Fruit fly (Drosophila melanogaster) whole organism, wandering third instar larva: ENCODE data around the gene kon.
A peak's percentile ranks its signal among the peaks of the same experiment; 100 is the strongest.

ENCODE experiments used
- CG32264 ChIP-seq: fragments of 200-800 bp; sonication (Bioruptor generic); optimal IDR thresholded peaks from 2 replicates; lab custom pipeline; 2016; ENCODE audit warnings: missing biosample characterization, missing genetic modification characterization
- CG9705 ChIP-seq: fragments of 200-800 bp; sonication (Bioruptor generic); optimal IDR thresholded peaks from 2 replicates; lab custom pipeline; 2018; ENCODE audit warnings: missing biosample characterization, mild to moderate bottlenecking, missing genetic modification characterization
- CrebA ChIP-seq: fragments of 200-800 bp; sonication (Bioruptor generic); optimal IDR thresholded peaks from 2 replicates; lab custom pipeline; 2016; ENCODE audit warnings: missing biosample characterization, mild to moderate bottlenecking, missing genetic modification characterization, borderline replicate concordance
- Dfd ChIP-seq: fragments of >200 bp; optimal IDR thresholded peaks from 2 replicates; lab custom pipeline; 2017; ENCODE audit warnings: missing biosample characterization, missing genetic modification characterization
- Dif ChIP-seq: fragments of 200-275, 200-300 bp; sonication (Bioruptor generic); optimal IDR thresholded peaks from 2 replicates; lab custom pipeline; 2018; ENCODE audit warnings: missing biosample characterization, missing genetic modification characterization; ENCODE audit not compliant: partially characterized antibody
- GATAd ChIP-seq: sonication (Bioruptor generic); optimal IDR thresholded peaks from 2 replicates; lab custom pipeline; 2016; ENCODE audit warnings: missing biosample characterization, missing genetic modification characterization
- HLH106 ChIP-seq: fragments of 200-800 bp; optimal IDR thresholded peaks from 3 replicates; lab custom pipeline; 2019; ENCODE audit warnings: missing biosample characterization, mild to moderate bottlenecking, missing genetic modification characterization, moderate library complexity
- Hnf4 ChIP-seq: fragments of 200-800 bp; sonication (Bioruptor generic); optimal IDR thresholded peaks from 2 replicates; lab custom pipeline; 2016; ENCODE audit warnings: missing biosample characterization, mild to moderate bottlenecking, missing genetic modification characterization
- Hr78 ChIP-seq: fragments of >200 bp; optimal IDR thresholded peaks from 2 replicates; lab custom pipeline; 2017; ENCODE audit warnings: missing biosample characterization, missing genetic modification characterization
- Hr83 ChIP-seq: fragments of 200-300 bp; sonication (Bioruptor generic); optimal IDR thresholded peaks from 2 replicates; lab custom pipeline; 2016; ENCODE audit warnings: missing biosample characterization, mild to moderate bottlenecking, missing genetic modification characterization, moderate library complexity; ENCODE audit not compliant: poor library complexity, severe bottlenecking
- Jra ChIP-seq: sonication (Bioruptor generic); optimal IDR thresholded peaks from 2 replicates; lab custom pipeline; 2016; ENCODE audit warnings: missing biosample characterization, missing genetic modification characterization
- Mio ChIP-seq: sonication (Bioruptor generic); optimal IDR thresholded peaks from 2 replicates; lab custom pipeline; 2016; ENCODE audit warnings: missing biosample characterization, missing genetic modification characterization
- Myc ChIP-seq: fragments of >200 bp; optimal IDR thresholded peaks from 2 replicates; lab custom pipeline; 2017
- N ChIP-seq: fragments of >200 bp; optimal IDR thresholded peaks from 2 replicates; lab custom pipeline; 2018; ENCODE audit warnings: missing biosample characterization, missing external identifiers, missing genetic modification characterization
- OdsH ChIP-seq: fragments of 200-800 bp; sonication (Bioruptor generic); optimal IDR thresholded peaks from 2 replicates; lab custom pipeline; 2016; ENCODE audit warnings: missing biosample characterization, mild to moderate bottlenecking, missing genetic modification characterization
- Rel ChIP-seq, 2 experiments: fragments of 200-800 bp; sonication (Bioruptor generic) in 1 of 2; optimal IDR thresholded peaks; 2 replicates in 1 of 2; 3 replicates in 1 of 2; lab custom pipeline; 2016 to 2019; ENCODE audit warnings: mild to moderate bottlenecking in 2 of 2, missing biosample characterization in 2 of 2, missing genetic modification characterization in 2 of 2, moderate library complexity in 1 of 2
- Sp1 ChIP-seq: fragments of 200-800 bp; sonication (Bioruptor generic); optimal IDR thresholded peaks from 3 replicates; lab custom pipeline; 2019; ENCODE audit warnings: missing biosample characterization, mild to moderate bottlenecking, missing genetic modification characterization, moderate library complexity
- Vsx2 ChIP-seq: fragments of 200-300, 225-300 bp; sonication (Bioruptor generic); optimal IDR thresholded peaks from 2 replicates; lab custom pipeline; 2018; ENCODE audit warnings: missing biosample characterization, missing genetic modification characterization; ENCODE audit not compliant: partially characterized antibody
- br ChIP-seq: fragments of 200-800 bp; sonication (Bioruptor generic); optimal IDR thresholded peaks from 2 replicates; lab custom pipeline; 2016; ENCODE audit warnings: missing biosample characterization, missing genetic modification characterization
- dl ChIP-seq, 2 experiments: fragments of 175-275, 200-275 bp in 1 of 2; fragments of 200-275 bp in 1 of 2; sonication (Bioruptor generic); optimal IDR thresholded peaks; lab custom pipeline; 2018; ENCODE audit warnings: mild to moderate bottlenecking in 2 of 2, missing biosample characterization in 2 of 2, missing genetic modification characterization in 2 of 2, moderate library complexity in 2 of 2; ENCODE audit not compliant: partially characterized antibody in 2 of 2, insufficient read depth in 1 of 2
- dmrt93B ChIP-seq: fragments of 200-800 bp; sonication (Bioruptor generic); optimal IDR thresholded peaks from 2 replicates; lab custom pipeline; 2018; ENCODE audit warnings: missing biosample characterization, mild to moderate bottlenecking, missing genetic modification characterization
- dsf ChIP-seq: sonication (Bioruptor generic); optimal IDR thresholded peaks from 2 replicates; lab custom pipeline; 2016; ENCODE audit warnings: missing biosample characterization, missing genetic modification characterization, borderline replicate concordance
- ey ChIP-seq: fragments of 200-800 bp; sonication (Bioruptor generic); optimal IDR thresholded peaks from 2 replicates; lab custom pipeline; 2016; ENCODE audit warnings: missing biosample characterization, missing genetic modification characterization
- foxo ChIP-seq, 2 experiments: fragments of 200-800 bp; sonication (Bioruptor generic); optimal IDR thresholded peaks; 2 replicates in 1 of 2; 3 replicates in 1 of 2; lab custom pipeline; 2016 to 2017; ENCODE audit warnings: missing biosample characterization in 2 of 2, missing genetic modification characterization in 2 of 2
- fru ChIP-seq: fragments of 200-800 bp; sonication (Bioruptor generic); optimal IDR thresholded peaks from 3 replicates; lab custom pipeline; 2016; ENCODE audit warnings: missing biosample characterization, mild to moderate bottlenecking, missing genetic modification characterization
- h ChIP-seq: fragments of 200-800 bp; sonication (Bioruptor generic); optimal IDR thresholded peaks from 3 replicates; lab custom pipeline; 2016; ENCODE audit warnings: missing biosample characterization, mild to moderate bottlenecking, missing genetic modification characterization
- jim ChIP-seq: fragments of 175-275, 200-325 bp; sonication (Bioruptor generic); optimal IDR thresholded peaks from 2 replicates; lab custom pipeline; 2016; ENCODE audit warnings: missing biosample characterization, mild to moderate bottlenecking, missing genetic modification characterization
- lola ChIP-seq: fragments of >200 bp; optimal IDR thresholded peaks from 2 replicates; lab custom pipeline; 2017; ENCODE audit warnings: missing biosample characterization, missing genetic modification characterization
- psq ChIP-seq: fragments of 200-800 bp; sonication (Bioruptor generic); optimal IDR thresholded peaks from 3 replicates; lab custom pipeline; 2017; ENCODE audit warnings: missing biosample characterization, mild to moderate bottlenecking, missing genetic modification characterization, moderate library complexity
- rgr ChIP-seq: fragments of 200-800 bp; sonication (Bioruptor generic); optimal IDR thresholded peaks from 3 replicates; lab custom pipeline; 2016; ENCODE audit warnings: missing biosample characterization, mild to moderate bottlenecking, missing genetic modification characterization
- tai ChIP-seq: sonication (Bioruptor generic); optimal IDR thresholded peaks from 2 replicates; lab custom pipeline; 2016; ENCODE audit warnings: missing biosample characterization, missing genetic modification characterization
- usp ChIP-seq: fragments of >200 bp; optimal IDR thresholded peaks from 2 replicates; lab custom pipeline; 2017; ENCODE audit warnings: missing biosample characterization, missing genetic modification characterization
- woc ChIP-seq: sonication (Bioruptor generic); optimal IDR thresholded peaks from 2 replicates; lab custom pipeline; 2016; ENCODE audit warnings: missing biosample characterization, mild to moderate bottlenecking, missing genetic modification characterization

kon gene

DNA sequence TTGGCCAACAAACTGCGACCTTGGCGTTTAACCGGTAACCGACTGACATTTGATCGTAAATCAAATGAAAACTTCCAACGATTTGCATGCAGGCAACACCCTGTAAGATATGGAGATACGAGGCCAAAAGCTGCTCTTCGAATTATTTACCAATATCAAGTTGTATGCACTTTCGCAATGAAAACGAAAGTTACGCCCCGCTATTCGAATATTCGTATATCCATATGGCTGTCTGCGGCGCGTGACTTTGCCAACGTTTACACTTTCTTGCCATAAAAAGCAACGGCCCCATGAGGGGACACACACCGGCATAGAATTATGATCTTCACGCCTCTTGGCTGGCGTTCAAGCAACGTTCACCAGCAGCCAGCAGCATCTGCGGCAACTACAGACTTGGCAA lies 18.5 kb upstream of the kon start:
- TF ChIP-seq usp (GFP tag; lab: Kevin White, UChicago) (no peak), Hr78 (GFP tag; lab: Kevin White, UChicago) (no peak), lola (GFP tag; lab: Kevin White, UChicago) (no peak), Rel (GFP tag; optimal IDR thresholded peaks at IDR 0.05; lab: Kevin White, UChicago) (no peak), Rel (tag; optimal IDR thresholded peaks at IDR 0.05; lab: Kevin White, UChicago) (no peak), Hr83 (GFP tag; lab: Kevin White, UChicago) (no peak), Myc (no peak), Hnf4 (GFP tag; lab: Kevin White, UChicago) (no peak), woc (no peak), Mio (no peak), CG9705 (no peak), Dif (GFP tag; lab: Kevin White, UChicago) (no peak), CrebA (GFP tag; lab: Kevin White, UChicago) (no peak), fru (no peak), Dfd (no peak)

DNA sequence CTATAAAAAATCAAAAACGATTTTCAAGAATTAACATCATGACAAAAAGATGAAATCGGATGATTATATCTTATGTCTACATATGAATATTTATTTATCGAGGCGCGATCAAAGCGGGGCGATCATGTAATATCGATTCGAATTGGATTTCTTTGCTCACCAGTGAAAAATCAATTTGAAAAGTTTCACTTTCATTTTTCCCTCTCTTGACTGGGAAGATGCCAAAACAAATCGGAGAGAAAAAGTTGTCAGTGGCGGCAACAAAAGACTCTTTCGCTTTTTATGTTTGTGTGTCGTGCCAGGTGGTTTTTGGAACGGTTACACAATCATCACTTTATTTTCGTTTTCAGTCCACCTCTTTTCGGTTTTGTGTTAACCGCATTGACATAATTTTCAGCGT lies 15.1 kb upstream of the kon start:
- TF ChIP-seq tai (no peak), Dif (GFP tag; lab: Kevin White, UChicago) (no peak), CG9705 (no peak), psq (GFP tag; lab: Kevin White, UChicago) (no peak)

DNA sequence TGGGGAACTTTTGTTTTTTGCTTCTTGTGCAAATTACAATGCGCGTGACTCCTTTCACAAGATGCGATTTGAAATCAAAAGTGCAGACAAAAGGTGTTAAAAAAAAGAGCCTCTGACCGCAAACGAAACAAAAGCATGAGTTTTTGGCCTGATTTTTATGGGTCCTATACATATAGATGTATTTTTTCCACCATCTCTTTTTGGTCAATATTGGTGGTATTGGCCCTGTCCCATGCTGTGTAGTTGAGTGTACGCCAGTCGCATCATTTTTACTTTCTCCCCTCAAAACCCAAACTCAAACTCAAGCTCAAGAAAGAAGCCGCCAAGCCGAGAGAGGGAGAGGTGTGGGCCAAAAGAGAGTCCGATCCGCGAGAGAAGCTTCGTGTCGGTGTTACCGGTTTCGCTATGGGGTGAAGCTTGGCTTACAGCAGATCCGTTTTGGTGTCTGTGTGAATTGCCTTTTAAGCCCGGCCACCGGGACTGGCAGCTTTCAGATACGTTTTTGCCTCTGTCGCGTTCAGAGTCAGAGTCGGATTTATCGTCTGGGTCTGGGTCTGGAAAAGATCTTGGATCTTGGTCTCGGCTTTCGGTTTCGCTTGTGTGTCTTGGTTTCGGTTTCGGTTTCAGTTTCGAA lies 13.3 kb upstream of the kon start, which contains the start of gene CG10211:
CG10211 (plus strand) TSS at position 486 of the 634 bp plus-strand sequence.
- TF ChIP-seq Dif (GFP tag; lab: Kevin White, UChicago) (peak; percentile 75), ey (GFP tag; lab: Kevin White, UChicago) (peak; percentile 34), tai (no peak), br (peak; percentile 53), CG9705 (peak; percentile 11), psq (GFP tag; lab: Kevin White, UChicago) (peak; percentile 50), jim (GFP tag; lab: Kevin White, UChicago) (no peak), Hnf4 (GFP tag; lab: Kevin White, UChicago) (peak; percentile 10), rgr (peak; percentile 28), Sp1 (GFP tag; lab: Kevin White, UChicago) (peak; percentile 20), HLH106 (tag; lab: Kevin White, UChicago) (peak; percentile 42), OdsH (GFP tag; lab: Kevin White, UChicago) (peak; percentile 36), Jra (GFP tag; lab: Kevin White, UChicago) (no peak), Dfd (no peak), lola (GFP tag; lab: Kevin White, UChicago) (no peak), dl (GFP tag; optimal IDR thresholded peaks at IDR 0.05; lab: Kevin White, UChicago; ENCODE audit: insufficient read depth in 1 of 2, partially characterized antibody in 2 of 2) (peak in 1 of 2 experiments; percentile 63), dmrt93B (peak; percentile 10), foxo (GFP tag; optimal IDR thresholded peaks at IDR 0.05; lab: Kevin White, UChicago) (peak in 1 of 2 experiments; percentile 38), h (peak; percentile 27), fru (peak; percentile 60), usp (GFP tag; lab: Kevin White, UChicago) (no peak), GATAd (no peak), CG32264 (GFP tag; lab: Kevin White, UChicago) (no peak), Vsx2 (peak; percentile 35), Myc (no peak), woc (peak; percentile 53), CrebA (GFP tag; lab: Kevin White, UChicago) (no peak), Mio (no peak), dsf (GFP tag; lab: Kevin White, UChicago) (no peak), Hr78 (GFP tag; lab: Kevin White, UChicago) (no peak), Hr83 (GFP tag; lab: Kevin White, UChicago) (no peak)

DNA sequence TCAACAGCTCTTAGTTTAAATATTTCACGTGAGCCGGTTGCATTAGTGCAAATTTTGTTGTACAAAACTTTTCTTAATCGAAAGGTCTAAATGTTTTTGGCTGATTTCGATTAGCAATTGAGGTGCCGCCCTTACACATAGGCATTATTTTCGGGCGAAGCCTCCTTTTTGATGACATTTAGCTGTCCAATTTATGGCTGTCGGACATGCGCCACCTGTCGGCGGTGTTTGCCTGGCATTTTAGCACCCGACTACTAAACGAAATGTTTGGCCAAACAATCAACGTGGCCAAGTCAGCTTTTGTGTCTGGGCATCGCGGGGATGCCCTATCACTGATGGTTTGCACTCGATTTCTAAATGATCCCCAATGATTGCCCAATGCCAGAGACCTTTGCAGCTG lies 12.6 kb upstream of the kon start:
- TF ChIP-seq CG32264 (GFP tag; lab: Kevin White, UChicago): no peak
- TF ChIP-seq Dfd: no peak
- no peak for TF ChIP-seq Sp1 (GFP tag; lab: Kevin White, UChicago)
- TF ChIP-seq Hr83 (GFP tag; lab: Kevin White, UChicago): no peak
- no peak for TF ChIP-seq N (GFP tag; lab: Kevin White, UChicago)
- TF ChIP-seq Mio: no peak
- no peak for TF ChIP-seq psq (GFP tag; lab: Kevin White, UChicago)
